Fruit fly (Drosophila melanogaster) whole organism, adult: ENCODE data around the gene CG32369.

Source experiments
- CG11617 ChIP-seq: fragments of 200-800 bp; sonication (Bioruptor generic); optimal IDR thresholded peaks from 2 replicates; lab custom pipeline; 2017; ENCODE audit warnings: mild to moderate bottlenecking, missing biosample characterization, missing genetic modification reagents, missing genetic modification characterization
- CG33017 ChIP-seq: fragments of 200-800 bp; sonication (Bioruptor generic); optimal IDR thresholded peaks from 2 replicates; lab custom pipeline; 2018; ENCODE audit warnings: missing biosample characterization, mild to moderate bottlenecking, missing genetic modification characterization, moderate library complexity
- Hr96 ChIP-seq: fragments of 200-800 bp; sonication (Bioruptor generic); optimal IDR thresholded peaks from 2 replicates; lab custom pipeline; 2016; ENCODE audit warnings: missing biosample characterization, missing genetic modification characterization
- ovo ChIP-seq: fragments of 200-800 bp; sonication (Bioruptor generic); optimal IDR thresholded peaks from 2 replicates; lab custom pipeline; 2016; ENCODE audit warnings: missing biosample characterization, missing genetic modification characterization
- pad ChIP-seq: fragments of 200-800 bp; sonication (Bioruptor generic); optimal IDR thresholded peaks from 3 replicates; lab custom pipeline; 2017; ENCODE audit warnings: missing biosample characterization, missing genetic modification characterization, mild to moderate bottlenecking, moderate library complexity, missing genetic modification reagents
- toe ChIP-seq: fragments of 200-800 bp; sonication (Bioruptor generic); optimal IDR thresholded peaks from 2 replicates; lab custom pipeline; 2016; ENCODE audit warnings: missing biosample characterization, missing genetic modification characterization

DNA sequence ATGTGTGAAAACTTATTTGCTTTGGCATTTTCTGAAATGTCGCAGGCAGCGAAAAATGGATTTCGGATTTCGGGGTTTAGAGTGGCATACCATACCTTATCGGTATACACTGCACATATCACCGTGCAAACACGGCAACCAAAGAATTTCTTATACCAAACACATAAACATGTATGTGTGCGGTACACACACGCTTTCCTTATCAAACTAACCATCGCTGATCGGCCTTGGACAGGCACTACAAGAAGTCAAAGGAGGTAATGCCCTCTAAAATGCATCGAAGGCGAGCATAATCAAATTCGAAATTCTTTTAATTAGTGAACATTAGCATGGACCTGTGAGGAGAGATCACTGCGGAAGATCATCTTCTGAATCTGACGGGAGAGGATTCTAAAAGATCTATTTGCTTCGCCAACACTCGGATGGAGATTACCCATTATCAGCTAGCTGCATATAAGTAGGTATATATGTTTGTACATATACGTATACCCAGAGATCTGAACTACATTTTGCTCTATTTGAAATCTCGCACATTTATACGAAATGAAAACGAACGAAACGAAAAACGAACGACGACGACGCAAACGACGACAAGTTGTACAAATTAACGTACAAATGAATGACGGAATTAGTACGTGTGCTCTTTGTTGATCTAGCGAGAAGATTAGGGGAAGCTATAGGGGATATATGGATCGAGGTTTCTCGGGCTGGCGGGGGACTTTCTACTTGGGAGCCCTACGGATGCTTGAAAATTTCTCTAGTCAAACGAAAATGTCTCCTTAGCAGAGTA is 48.9 kb upstream of the CG32369 start:
- TF ChIP-seq Hr96 (GFP tag; lab: Kevin White, UChicago) (no peak), toe (no peak), ovo (GFP tag; lab: Kevin White, UChicago) (no peak), CG11617 (GFP tag; lab: Kevin White, UChicago) (no peak), pad (GFP tag; lab: Kevin White, UChicago) (no peak), CG33017 (peak; percentile 6)
